Worm (Caenorhabditis elegans): ENCODE results near the gene odd-1.

The odd-1 gene

DNA sequence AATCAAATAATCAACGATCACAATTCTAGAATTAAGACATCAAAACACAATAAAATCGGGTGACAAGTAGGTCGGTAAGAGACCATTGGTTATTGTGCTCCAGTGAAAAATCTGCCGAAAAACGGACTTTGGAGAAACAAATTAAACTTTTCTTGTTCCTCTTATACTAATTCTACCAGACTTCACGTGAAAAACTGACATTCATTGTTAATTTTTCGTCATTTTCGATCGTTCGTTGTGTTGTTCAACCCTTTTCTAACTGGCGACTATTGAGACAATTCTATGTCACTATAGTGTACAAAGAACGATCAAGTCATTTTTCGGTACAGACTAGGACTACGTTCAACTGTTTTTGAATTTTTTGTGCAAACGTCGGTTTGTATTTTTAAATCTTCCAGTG is 12.4 kb downstream of the odd-1 start:
- TF ChIP-seq fkh-2 (tag; optimal IDR thresholded peaks at IDR 0.05), result no peak
- peak; percentile 31 for TF ChIP-seq pha-4 (tag; optimal IDR thresholded peaks at IDR 0.05)
- no peak for TF ChIP-seq ztf-4 (tag; optimal IDR thresholded peaks at IDR 0.05)
- peak; percentile 28 for TF ChIP-seq nhr-43 (tag; optimal IDR thresholded peaks at IDR 0.05; ENCODE audit: poor library complexity, severe bottlenecking)
- TF ChIP-seq nhr-25 (tag; optimal IDR thresholded peaks at IDR 0.05), result peak; percentile 42
- peak; percentile 63 for TF ChIP-seq pqm-1 (tag; optimal IDR thresholded peaks at IDR 0.05)
- TF ChIP-seq egl-27 (tag; optimal IDR thresholded peaks at IDR 0.05), result peak; percentile 46
- peak; percentile 68 for TF ChIP-seq nhr-23 (tag; optimal IDR thresholded peaks at IDR 0.05)
- peak; percentile 22 for TF ChIP-seq jun-1 (tag; optimal IDR thresholded peaks at IDR 0.05)
- TF ChIP-seq egl-5 (tag; optimal IDR thresholded peaks at IDR 0.05), result no peak
- no peak for TF ChIP-seq tbx-2 (tag; optimal IDR thresholded peaks at IDR 0.05)
- peak; percentile 26 for TF ChIP-seq elt-2 (tag; optimal IDR thresholded peaks at IDR 0.05)

DNA sequence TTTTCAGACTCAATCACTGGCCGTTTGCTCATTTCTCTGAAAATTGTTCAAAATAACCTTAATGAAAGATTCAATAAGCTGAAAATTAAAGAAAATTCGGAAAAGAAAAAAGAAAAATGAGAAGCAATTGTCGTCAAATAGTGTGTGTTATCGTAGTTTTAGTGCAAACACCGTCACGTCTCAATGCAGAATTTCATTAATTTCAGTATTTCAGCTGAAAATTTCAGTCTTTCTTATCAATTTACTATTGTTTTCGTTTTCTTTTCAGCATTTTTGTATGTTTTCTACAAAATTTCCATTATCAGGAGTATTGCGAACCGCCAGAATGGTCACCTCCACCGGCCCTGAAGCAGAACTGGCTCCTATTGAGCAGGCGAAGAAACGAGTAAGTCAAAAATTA is 14.7 kb downstream of the odd-1 start, which contains the start of the genes B0280.9 and rpia-1:
TSS of gene B0280.9 (minus strand) at position 36 of the 400 bp plus-strand sequence.
TSS of gene rpia-1 (plus strand) at position 269 of the 400 bp plus-strand sequence.
- TF ChIP-seq lin-15B (tag; optimal IDR thresholded peaks at IDR 0.05) (peak; percentile 21), zag-1 (tag; optimal IDR thresholded peaks at IDR 0.05) (no peak), elt-3 (tag; optimal IDR thresholded peaks at IDR 0.05) (no peak), hmg-11 (tag; optimal IDR thresholded peaks at IDR 0.05) (peak; percentile 23), nfya-1 (tag; optimal IDR thresholded peaks at IDR 0.05; ENCODE audit: insufficient read depth) (peak; percentile 18), elt-2 (tag; optimal IDR thresholded peaks at IDR 0.05) (peak; percentile 68), skn-1 (tag; optimal IDR thresholded peaks at IDR 0.05) (peak; percentile 12), ceh-16 (tag; optimal IDR thresholded peaks at IDR 0.05) (no peak), tbx-2 (tag; optimal IDR thresholded peaks at IDR 0.05) (no peak), pha-4 (tag; optimal IDR thresholded peaks at IDR 0.05) (peak; percentile 59), nhr-23 (tag; optimal IDR thresholded peaks at IDR 0.05) (peak; percentile 35), pqm-1 (tag; optimal IDR thresholded peaks at IDR 0.05) (peak; percentile 56)

DNA sequence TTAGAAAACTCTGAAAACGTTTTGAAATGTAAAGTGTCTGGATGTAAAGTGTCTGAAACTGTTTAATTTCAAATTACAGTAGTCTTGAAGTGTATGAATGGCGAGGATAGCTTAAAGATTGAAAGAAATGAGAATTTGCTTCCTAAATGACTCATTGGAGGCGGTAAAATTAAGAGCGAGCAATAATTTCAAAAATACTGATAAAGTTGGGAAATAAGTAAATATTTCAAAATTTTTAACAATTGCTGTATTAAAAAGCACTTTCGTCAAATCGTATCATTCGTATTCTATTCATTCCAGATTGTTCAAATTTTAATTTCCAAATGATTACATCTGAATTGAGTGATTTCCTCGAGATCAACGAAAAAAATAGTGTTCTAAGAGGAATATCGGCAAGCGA is 16.3 kb downstream of the odd-1 start, which contains the start of gene B0280.2:
TSS of gene B0280.2 (plus strand) at position 301 of the 400 bp plus-strand sequence.
- TF ChIP-seq fkh-2 (tag; optimal IDR thresholded peaks at IDR 0.05) (no peak), lin-39 (tag; optimal IDR thresholded peaks at IDR 0.05) (no peak), aly-2 (tag; optimal IDR thresholded peaks at IDR 0.05) (no peak), ama-1 (optimal IDR thresholded peaks at IDR 0.05) (no peak), jun-1 (tag; optimal IDR thresholded peaks at IDR 0.05) (no peak), egl-5 (tag; optimal IDR thresholded peaks at IDR 0.05) (no peak), ceh-16 (tag; optimal IDR thresholded peaks at IDR 0.05) (no peak), ceh-82 (tag; optimal IDR thresholded peaks at IDR 0.05) (no peak), mdl-1 (tag; optimal IDR thresholded peaks at IDR 0.05) (no peak), nhr-67 (tag; optimal IDR thresholded peaks at IDR 0.05) (no peak), nfya-1 (tag; optimal IDR thresholded peaks at IDR 0.05; ENCODE audit: insufficient read depth) (no peak), snpc-4 (tag; optimal IDR thresholded peaks at IDR 0.05) (no peak), lsy-12 (tag; optimal IDR thresholded peaks at IDR 0.05) (no peak), pqm-1 (tag; optimal IDR thresholded peaks at IDR 0.05) (no peak), lin-15B (tag; optimal IDR thresholded peaks at IDR 0.05) (no peak), ceh-28 (tag; optimal IDR thresholded peaks at IDR 0.05) (no peak), ZK546.5 (tag; optimal IDR thresholded peaks at IDR 0.05) (no peak)

DNA sequence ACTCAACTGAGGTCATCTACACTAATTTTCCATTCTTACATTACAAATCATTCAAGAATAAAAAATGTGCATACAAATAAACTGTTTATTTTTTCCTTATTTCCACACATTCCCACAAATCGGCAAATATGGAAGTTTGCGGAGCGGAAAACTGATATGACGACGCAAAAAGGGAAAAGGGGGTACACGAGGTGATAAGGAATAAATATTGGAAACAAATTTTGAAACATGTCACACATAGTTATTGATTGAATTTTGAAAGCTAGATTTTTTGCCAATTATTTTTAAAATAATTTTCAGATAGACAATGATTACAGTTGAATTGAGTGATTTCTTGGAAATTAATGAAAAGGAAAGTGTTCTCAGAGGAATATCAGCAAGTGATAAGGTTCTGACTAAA is 20.5 kb downstream of the odd-1 start, which contains the start of gene viro-2:
TSS of gene viro-2 (plus strand) at position 301 of the 400 bp plus-strand sequence.
- TF ChIP-seq elt-2 (tag; optimal IDR thresholded peaks at IDR 0.05), result peak; percentile 25

DNA sequence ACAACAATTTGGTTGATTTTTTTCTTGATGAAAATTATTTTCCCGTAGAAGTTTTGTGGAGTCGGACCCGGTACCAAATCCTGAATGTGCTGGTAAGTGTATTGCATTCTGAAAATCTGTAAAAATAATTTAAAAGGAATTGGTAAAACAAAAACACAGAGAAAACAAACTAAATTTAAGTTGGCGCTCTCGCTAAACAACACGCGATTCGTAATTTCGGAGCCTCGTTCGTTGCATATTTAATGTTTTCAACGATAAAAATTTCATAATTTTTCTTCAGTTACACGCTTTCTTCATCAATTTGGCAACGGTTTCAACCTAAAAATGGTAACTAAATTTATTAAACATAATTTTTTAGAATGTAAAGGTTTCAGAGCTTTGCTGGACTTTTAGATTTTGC is 25.4 kb downstream of the odd-1 start, which contains the start of the genes pot-1 and ggtb-1:
TSS of gene pot-1 (minus strand) at position 120 of the 400 bp plus-strand sequence.
TSS of gene ggtb-1 (plus strand) at position 208 of the 400 bp plus-strand sequence.
- TF ChIP-seq pha-4 (tag; optimal IDR thresholded peaks at IDR 0.05) (peak; percentile 31), ceh-28 (tag; optimal IDR thresholded peaks at IDR 0.05) (no peak), ztf-11 (tag; optimal IDR thresholded peaks at IDR 0.05) (no peak), ama-1 (optimal IDR thresholded peaks at IDR 0.05) (no peak), nhr-76 (tag; optimal IDR thresholded peaks at IDR 0.05) (no peak), unc-62 (GFP tag; optimal IDR thresholded peaks at IDR 0.05) (no peak), unc-39 (tag; optimal IDR thresholded peaks at IDR 0.05) (no peak), nfya-1 (tag; optimal IDR thresholded peaks at IDR 0.05; ENCODE audit: insufficient read depth) (peak; percentile 6), ztf-4 (tag; optimal IDR thresholded peaks at IDR 0.05) (no peak), nhr-12 (tag; optimal IDR thresholded peaks at IDR 0.05) (no peak), elt-1 (tag; optimal IDR thresholded peaks at IDR 0.05) (no peak), nhr-67 (tag; optimal IDR thresholded peaks at IDR 0.05) (no peak), eor-1 (tag; optimal IDR thresholded peaks at IDR 0.05) (no peak), nhr-23 (tag; optimal IDR thresholded peaks at IDR 0.05) (no peak), nhr-237 (tag; optimal IDR thresholded peaks at IDR 0.05) (no peak), elt-2 (tag; optimal IDR thresholded peaks at IDR 0.05) (no peak), ZK546.5 (tag; optimal IDR thresholded peaks at IDR 0.05) (no peak), mml-1 (tag; optimal IDR thresholded peaks at IDR 0.05) (no peak), nhr-28 (tag; optimal IDR thresholded peaks at IDR 0.05) (no peak), lin-15B (tag; optimal IDR thresholded peaks at IDR 0.05) (peak; percentile 5), egl-27 (tag; optimal IDR thresholded peaks at IDR 0.05) (no peak), fos-1 (tag; optimal IDR thresholded peaks at IDR 0.05) (no peak), nhr-25 (tag; optimal IDR thresholded peaks at IDR 0.05) (no peak), ceh-16 (tag; optimal IDR thresholded peaks at IDR 0.05) (no peak), nhr-77 (tag; optimal IDR thresholded peaks at IDR 0.05) (no peak)

All from whole organism, L3 larva.